Worm (Caenorhabditis elegans): ENCODE results near the gene C24A8.6.

- TF ChIP-seq ces-1 (GFP tag; optimal IDR thresholded peaks at IDR 0.05) (no peak), sptf-1 (tag; optimal IDR thresholded peaks at IDR 0.05) (no peak), unc-62 (GFP tag; optimal IDR thresholded peaks at IDR 0.05) (no peak), bed-3 (GFP tag; optimal IDR thresholded peaks at IDR 0.05) (no peak), nhr-2 (tag; optimal IDR thresholded peaks at IDR 0.05) (no peak), nhr-76 (tag; optimal IDR thresholded peaks at IDR 0.05) (no peak), snpc-4 (tag; optimal IDR thresholded peaks at IDR 0.05) (no peak)
These were observed 34.0 kb upstream of the C24A8.6 start, which contains the start of gene R160.3 for ce11 chrX:4366231-4366630.
